Worm (Caenorhabditis elegans) whole organism, L4 larva: Measurements from ENCODE around the gene Y37E11AL.12.

Source experiments
- D1046.2 ChIP-seq: fragments of 200-800 bp; sonication (Bioruptor generic); IDR thresholded peaks from 2 replicates; pipeline ENCODE4 v1.3.6; 2022; ENCODE audit warnings: missing genetic modification characterization, missing compliant biosample characterization
- ztf-11 ChIP-seq: fragments of 150-350 bp; optimal IDR thresholded peaks from 2 replicates; lab custom pipeline; 2014; ENCODE audit warnings: missing biosample characterization, missing genetic modification characterization

ce11 chrIV:3652223-3652622, 49.6 kb downstream of the Y37E11AL.12 start:
- TF ChIP-seq D1046.2 (GFP tag; lab: Robert Waterston, UW), result no peak
- no peak for TF ChIP-seq ztf-11 (tag; lab: Kevin White, UChicago)
